Fruit fly (Drosophila melanogaster): ENCODE measurements around the gene Usp2.
A peak's percentile ranks its signal among the peaks of the same experiment; 100 is the strongest.
"Not testable (repeated sequence)": the region's sequence is repeated elsewhere in the genome, so short reads cannot be mapped to it uniquely, and the experiment has no call there.

- TF ChIP-seq psq (optimal IDR thresholded peaks at IDR 0.05) (peak; percentile 100), Sin3A (optimal IDR thresholded peaks at IDR 0.05) (peak; percentile 21)
- not testable (repeated sequence) for TF ChIP-seq insv (optimal IDR thresholded peaks at IDR 0.05)
Measured at dm6 chrX:22432929-22433605, 22.5 kb upstream of the Usp2 start.
